Worm (Caenorhabditis elegans) whole organism, midembryonic: ENCODE data around the gene Y97E10AR.4.

Experiments used
- T22C8.4 ChIP-seq: fragments of 200-800 bp; sonication (Bioruptor generic); IDR thresholded peaks from 2 replicates; pipeline ENCODE4 v1.3.6; 2022; ENCODE audit warnings: missing genetic modification characterization, missing compliant biosample characterization
- cog-1 ChIP-seq: sonication (generic microtip); optimal IDR thresholded peaks from 2 replicates; lab custom pipeline; 2016; ENCODE audit warnings: missing genetic modification characterization, missing compliant biosample characterization
- flt-1 ChIP-seq: fragments of 200-800 bp; sonication (Bioruptor generic); IDR thresholded peaks from 2 replicates; pipeline ENCODE4 v1.3.6; 2022; ENCODE audit warnings: missing genetic modification characterization, missing compliant biosample characterization
- klf-2 ChIP-seq: fragments of 200-800 bp; sonication (Bioruptor generic); conservative IDR thresholded peaks from 2 replicates; pipeline ENCODE4 v1.3.6; 2022; ENCODE audit warnings: missing genetic modification reagents, missing genetic modification characterization, missing compliant biosample characterization
- med-1 ChIP-seq: sonication (generic microtip); optimal IDR thresholded peaks from 2 replicates; lab custom pipeline; 2017; ENCODE audit warnings: missing genetic modification characterization, mild to moderate bottlenecking, missing compliant biosample characterization, antibody characterized with exemption, missing genetic modification reagents; ENCODE audit not compliant: insufficient read depth
- ref-1 ChIP-seq: fragments of 200-800 bp; sonication (Bioruptor generic); conservative IDR thresholded peaks from 2 replicates; pipeline ENCODE4 v1.3.6; 2022; ENCODE audit warnings: missing genetic modification reagents, missing genetic modification characterization, missing compliant biosample characterization
- tab-1 ChIP-seq: fragments of 200-800 bp; sonication (Bioruptor generic); IDR thresholded peaks from 2 replicates; pipeline ENCODE4 v1.3.6; 2022; ENCODE audit warnings: missing genetic modification characterization, missing compliant biosample characterization
- ztf-23 ChIP-seq: fragments of 200-800 bp; sonication (Bioruptor generic); IDR thresholded peaks from 2 replicates; pipeline ENCODE4 v1.3.6; 2022; ENCODE audit warnings: missing genetic modification reagents, missing genetic modification characterization, missing compliant biosample characterization
- ztf-29 ChIP-seq: fragments of 200-800 bp; sonication (Bioruptor generic); IDR thresholded peaks from 2 replicates; pipeline ENCODE4 v1.3.6; 2022; ENCODE audit warnings: missing genetic modification reagents, missing genetic modification characterization, missing compliant biosample characterization

- no peak for TF ChIP-seq ztf-23 (GFP tag; lab: Robert Waterston, UW)
- TF ChIP-seq flt-1 (GFP tag; lab: Robert Waterston, UW), result no peak
- no peak for TF ChIP-seq klf-2 (GFP tag; lab: Robert Waterston, UW)
- no peak for TF ChIP-seq ref-1 (GFP tag; lab: Robert Waterston, UW)
- no peak for TF ChIP-seq med-1 (GFP tag; lab: Kevin White, UChicago)
- TF ChIP-seq T22C8.4, result no peak
- TF ChIP-seq cog-1 (tag; lab: Kevin White, UChicago), result no peak
- no peak for TF ChIP-seq tab-1
- TF ChIP-seq ztf-29 (GFP tag; lab: Robert Waterston, UW), result no peak
Observed at ce11 chrV:8058359-8058758, 48.3 kb upstream of the Y97E10AR.4 start, which contains the start of gene str-138.
